Fruit fly (Drosophila melanogaster) whole organism, larva: Measurements from ENCODE around the gene Snmp1.

ENCODE experiments used
- noc ChIP-seq: fragments of 200-800 bp; sonication (Bioruptor generic); optimal IDR thresholded peaks from 3 replicates; lab custom pipeline; 2019; ENCODE audit warnings: missing biosample characterization, mild to moderate bottlenecking, missing genetic modification characterization, moderate library complexity

The Snmp1 gene

dm6 chr3R:21138220-21138754 is 29.7 kb downstream of the Snmp1 start, which contains the start of gene meigo:
Gene meigo (plus strand): TSS chr3R:21138270.
- no peak for TF ChIP-seq noc (tag; lab: Kevin White, UChicago)

- no peak for TF ChIP-seq noc (tag; lab: Kevin White, UChicago)
These were observed 34.1 kb downstream of the Snmp1 start, which contains the start of gene Usp8 for dm6 chr3R:21133951-21134350. Gene Usp8 (plus strand): TSS chr3R:21134262.

- no peak for TF ChIP-seq noc (tag; lab: Kevin White, UChicago)
These were observed 34.5 kb downstream of the Snmp1 start, which contains the start of gene Trm7-34 for dm6 chr3R:21133517-21133916. Gene Trm7-34 (minus strand): TSS chr3R:21133881.

dm6 chr3R:21130050-21130449 is 38.0 kb downstream of the Snmp1 start, which contains the start of gene Ice2:
Gene Ice2 (plus strand): TSS chr3R:21130216.
- TF ChIP-seq noc (tag; lab: Kevin White, UChicago) = no peak

- TF ChIP-seq noc (tag; lab: Kevin White, UChicago) = no peak
These were observed 38.4 kb downstream of the Snmp1 start, which contains the start of gene Obp93a for dm6 chr3R:21129617-21130016. Gene Obp93a (minus strand): TSS chr3R:21129717.

- TF ChIP-seq noc (tag; lab: Kevin White, UChicago) = peak; percentile 63
These were observed 40.5 kb downstream of the Snmp1 start, which contains the start of the genes slmb and CG5793 for dm6 chr3R:21127352-21127985. Gene slmb (minus strand): TSS chr3R:21127485. Gene CG5793 (plus strand): TSS chr3R:21127573.

- TF ChIP-seq noc (tag; lab: Kevin White, UChicago) = no peak
These were observed 41.2 kb downstream of the Snmp1 start for dm6 chr3R:21126673-21127284.

dm6 chr3R:21124225-21124624 is 43.8 kb downstream of the Snmp1 start:
- no peak for TF ChIP-seq noc (tag; lab: Kevin White, UChicago)

dm6 chr3R:21118784-21119183 is 49.2 kb downstream of the Snmp1 start, which contains the start of gene Bdbt:
Gene Bdbt (minus strand): TSS chr3R:21118856.
- TF ChIP-seq noc (tag; lab: Kevin White, UChicago) = no peak

- no peak for TF ChIP-seq noc (tag; lab: Kevin White, UChicago)
These were observed 51.9 kb downstream of the Snmp1 start, which contains the start of gene ppan for dm6 chr3R:21116057-21116456. Gene ppan (plus strand): TSS chr3R:21116254.
